Fruit fly (Drosophila melanogaster) whole organism, wandering third instar larva: Measurements from ENCODE around the gene Daxx.

ENCODE experiments used
- Abd-B ChIP-seq: fragments of >200 bp; optimal IDR thresholded peaks from 2 replicates; lab custom pipeline; 2017; ENCODE audit warnings: missing biosample characterization, missing genetic modification characterization
- CG32264 ChIP-seq: fragments of 200-800 bp; sonication (Bioruptor generic); optimal IDR thresholded peaks from 2 replicates; lab custom pipeline; 2016; ENCODE audit warnings: missing biosample characterization, missing genetic modification characterization
- CG9705 ChIP-seq: fragments of 200-800 bp; sonication (Bioruptor generic); optimal IDR thresholded peaks from 2 replicates; lab custom pipeline; 2018; ENCODE audit warnings: missing biosample characterization, mild to moderate bottlenecking, missing genetic modification characterization
- CrebA ChIP-seq: fragments of 200-800 bp; sonication (Bioruptor generic); optimal IDR thresholded peaks from 2 replicates; lab custom pipeline; 2016; ENCODE audit warnings: missing biosample characterization, mild to moderate bottlenecking, missing genetic modification characterization, borderline replicate concordance
- Dfd ChIP-seq: fragments of >200 bp; optimal IDR thresholded peaks from 2 replicates; lab custom pipeline; 2017; ENCODE audit warnings: missing biosample characterization, missing genetic modification characterization
- Dif ChIP-seq: fragments of 200-275, 200-300 bp; sonication (Bioruptor generic); optimal IDR thresholded peaks from 2 replicates; lab custom pipeline; 2018; ENCODE audit warnings: missing biosample characterization, missing genetic modification characterization; ENCODE audit not compliant: partially characterized antibody
- GATAd ChIP-seq: sonication (Bioruptor generic); optimal IDR thresholded peaks from 2 replicates; lab custom pipeline; 2016; ENCODE audit warnings: missing biosample characterization, missing genetic modification characterization
- HLH106 ChIP-seq: fragments of 200-800 bp; optimal IDR thresholded peaks from 3 replicates; lab custom pipeline; 2019; ENCODE audit warnings: missing biosample characterization, mild to moderate bottlenecking, missing genetic modification characterization, moderate library complexity
- Hnf4 ChIP-seq: fragments of 200-800 bp; sonication (Bioruptor generic); optimal IDR thresholded peaks from 2 replicates; lab custom pipeline; 2016; ENCODE audit warnings: missing biosample characterization, mild to moderate bottlenecking, missing genetic modification characterization
- Hr78 ChIP-seq: fragments of >200 bp; optimal IDR thresholded peaks from 2 replicates; lab custom pipeline; 2017; ENCODE audit warnings: missing biosample characterization, missing genetic modification characterization
- Hr83 ChIP-seq: fragments of 200-300 bp; sonication (Bioruptor generic); optimal IDR thresholded peaks from 2 replicates; lab custom pipeline; 2016; ENCODE audit warnings: missing biosample characterization, mild to moderate bottlenecking, missing genetic modification characterization, moderate library complexity; ENCODE audit not compliant: poor library complexity, severe bottlenecking
- Jra ChIP-seq: sonication (Bioruptor generic); optimal IDR thresholded peaks from 2 replicates; lab custom pipeline; 2016; ENCODE audit warnings: missing biosample characterization, missing genetic modification characterization
- Mio ChIP-seq: sonication (Bioruptor generic); optimal IDR thresholded peaks from 2 replicates; lab custom pipeline; 2016; ENCODE audit warnings: missing biosample characterization, missing genetic modification characterization
- Myc ChIP-seq: fragments of >200 bp; optimal IDR thresholded peaks from 2 replicates; lab custom pipeline; 2017
- N ChIP-seq: fragments of >200 bp; optimal IDR thresholded peaks from 2 replicates; lab custom pipeline; 2018; ENCODE audit warnings: missing biosample characterization, missing external identifiers, missing genetic modification characterization
- OdsH ChIP-seq: fragments of 200-800 bp; sonication (Bioruptor generic); optimal IDR thresholded peaks from 2 replicates; lab custom pipeline; 2016; ENCODE audit warnings: missing biosample characterization, mild to moderate bottlenecking, missing genetic modification characterization
- Rel ChIP-seq, 2 experiments: fragments of 200-800 bp; sonication (Bioruptor generic) in 1 of 2; optimal IDR thresholded peaks; 2 replicates in 1 of 2; 3 replicates in 1 of 2; lab custom pipeline; 2016 to 2019; ENCODE audit warnings: mild to moderate bottlenecking in 2 of 2, missing biosample characterization in 2 of 2, missing genetic modification characterization in 2 of 2, moderate library complexity in 1 of 2
- Sp1 ChIP-seq: fragments of 200-800 bp; sonication (Bioruptor generic); optimal IDR thresholded peaks from 3 replicates; lab custom pipeline; 2019; ENCODE audit warnings: missing biosample characterization, mild to moderate bottlenecking, missing genetic modification characterization, moderate library complexity
- Vsx2 ChIP-seq: fragments of 200-300, 225-300 bp; sonication (Bioruptor generic); optimal IDR thresholded peaks from 2 replicates; lab custom pipeline; 2018; ENCODE audit warnings: missing biosample characterization, missing genetic modification characterization; ENCODE audit not compliant: partially characterized antibody
- br ChIP-seq: fragments of 200-800 bp; sonication (Bioruptor generic); optimal IDR thresholded peaks from 2 replicates; lab custom pipeline; 2016; ENCODE audit warnings: missing biosample characterization, missing genetic modification characterization
- brk ChIP-seq: fragments of 200-800 bp; sonication (Bioruptor generic); optimal IDR thresholded peaks from 2 replicates; lab custom pipeline; 2016; ENCODE audit warnings: missing biosample characterization, mild to moderate bottlenecking, missing genetic modification characterization
- dl ChIP-seq, 2 experiments: fragments of 175-275, 200-275 bp in 1 of 2; fragments of 200-275 bp in 1 of 2; sonication (Bioruptor generic); optimal IDR thresholded peaks; lab custom pipeline; 2018; ENCODE audit warnings: mild to moderate bottlenecking in 2 of 2, missing biosample characterization in 2 of 2, missing genetic modification characterization in 2 of 2, moderate library complexity in 2 of 2; ENCODE audit not compliant: partially characterized antibody in 2 of 2, insufficient read depth in 1 of 2
- dmrt93B ChIP-seq: fragments of 200-800 bp; sonication (Bioruptor generic); optimal IDR thresholded peaks from 2 replicates; lab custom pipeline; 2018; ENCODE audit warnings: missing biosample characterization, mild to moderate bottlenecking, missing genetic modification characterization
- dsf ChIP-seq: sonication (Bioruptor generic); optimal IDR thresholded peaks from 2 replicates; lab custom pipeline; 2016; ENCODE audit warnings: missing biosample characterization, missing genetic modification characterization, borderline replicate concordance
- ey ChIP-seq: fragments of 200-800 bp; sonication (Bioruptor generic); optimal IDR thresholded peaks from 2 replicates; lab custom pipeline; 2016; ENCODE audit warnings: missing biosample characterization, missing genetic modification characterization
- foxo ChIP-seq, 2 experiments: fragments of 200-800 bp; sonication (Bioruptor generic); optimal IDR thresholded peaks; 2 replicates in 1 of 2; 3 replicates in 1 of 2; lab custom pipeline; 2016 to 2017; ENCODE audit warnings: missing biosample characterization in 2 of 2, missing genetic modification characterization in 2 of 2
- fru ChIP-seq: fragments of 200-800 bp; sonication (Bioruptor generic); optimal IDR thresholded peaks from 3 replicates; lab custom pipeline; 2016; ENCODE audit warnings: missing biosample characterization, mild to moderate bottlenecking, missing genetic modification characterization
- h ChIP-seq: fragments of 200-800 bp; sonication (Bioruptor generic); optimal IDR thresholded peaks from 3 replicates; lab custom pipeline; 2016; ENCODE audit warnings: missing biosample characterization, mild to moderate bottlenecking, missing genetic modification characterization
- jim ChIP-seq: fragments of 175-275, 200-325 bp; sonication (Bioruptor generic); optimal IDR thresholded peaks from 2 replicates; lab custom pipeline; 2016; ENCODE audit warnings: missing biosample characterization, mild to moderate bottlenecking, missing genetic modification characterization
- lola ChIP-seq: fragments of >200 bp; optimal IDR thresholded peaks from 2 replicates; lab custom pipeline; 2017; ENCODE audit warnings: missing biosample characterization, missing genetic modification characterization
- pan ChIP-seq: fragments of >200 bp; optimal IDR thresholded peaks from 2 replicates; lab custom pipeline; 2017
- psq ChIP-seq: fragments of 200-800 bp; sonication (Bioruptor generic); optimal IDR thresholded peaks from 3 replicates; lab custom pipeline; 2017; ENCODE audit warnings: missing biosample characterization, mild to moderate bottlenecking, missing genetic modification characterization, moderate library complexity
- rgr ChIP-seq: fragments of 200-800 bp; sonication (Bioruptor generic); optimal IDR thresholded peaks from 3 replicates; lab custom pipeline; 2016; ENCODE audit warnings: missing biosample characterization, mild to moderate bottlenecking, missing genetic modification characterization
- sage ChIP-seq: fragments of 200-800 bp; sonication (Bioruptor generic); optimal IDR thresholded peaks from 2 replicates; lab custom pipeline; 2016; ENCODE audit warnings: missing biosample characterization, mild to moderate bottlenecking, missing genetic modification characterization
- sv ChIP-seq: fragments of 200-800 bp; sonication (Bioruptor generic); optimal IDR thresholded peaks from 3 replicates; lab custom pipeline; 2016; ENCODE audit warnings: missing biosample characterization, missing genetic modification characterization
- tai ChIP-seq: sonication (Bioruptor generic); optimal IDR thresholded peaks from 2 replicates; lab custom pipeline; 2016; ENCODE audit warnings: missing biosample characterization, missing genetic modification characterization
- usp ChIP-seq: fragments of >200 bp; optimal IDR thresholded peaks from 2 replicates; lab custom pipeline; 2017; ENCODE audit warnings: missing biosample characterization, missing genetic modification characterization
- woc ChIP-seq: sonication (Bioruptor generic); optimal IDR thresholded peaks from 2 replicates; lab custom pipeline; 2016; ENCODE audit warnings: missing biosample characterization, mild to moderate bottlenecking, missing genetic modification characterization

The Daxx gene

DNA sequence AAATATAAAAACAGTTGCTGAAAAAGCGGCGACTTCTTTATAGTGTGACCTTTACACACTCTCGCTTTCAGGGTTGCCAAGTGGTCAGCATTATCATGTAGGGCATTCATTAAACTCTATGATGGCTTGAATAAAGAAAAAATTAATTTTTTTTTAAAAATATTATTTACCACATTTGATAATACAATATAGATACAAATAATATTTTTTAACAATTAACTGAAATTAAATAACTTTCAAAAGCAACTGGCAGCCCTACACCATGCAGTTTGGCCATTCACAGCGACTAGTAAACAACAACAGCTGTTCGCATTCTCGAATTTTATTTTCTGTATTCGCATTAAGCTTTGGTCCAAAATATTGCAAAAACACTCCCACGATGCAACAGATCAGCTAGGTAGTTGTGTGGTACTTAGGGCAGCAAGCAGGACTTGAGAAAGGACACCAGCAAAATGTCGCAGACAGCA is 10.1 kb downstream of the Daxx start, which contains the start of the genes Phf5a and CG31638:
TSS of gene Phf5a (minus strand) at position 61 of the 467 bp plus-strand sequence.
TSS of gene CG31638 (plus strand) at position 279 of the 467 bp plus-strand sequence.
- no peak for TF ChIP-seq CrebA (GFP tag; lab: Kevin White, UChicago)
- TF ChIP-seq Rel (GFP tag; optimal IDR thresholded peaks at IDR 0.05; lab: Kevin White, UChicago): no peak
- peak; percentile 41 for TF ChIP-seq Rel (tag; optimal IDR thresholded peaks at IDR 0.05; lab: Kevin White, UChicago)
- TF ChIP-seq br (GFP tag; lab: Kevin White, UChicago): peak; percentile 85
- peak in 1 of 2 experiments; percentile 70 for TF ChIP-seq foxo (GFP tag; optimal IDR thresholded peaks at IDR 0.05; lab: Kevin White, UChicago)
- TF ChIP-seq jim (GFP tag; lab: Kevin White, UChicago): no peak
- no peak for TF ChIP-seq dl (GFP tag; optimal IDR thresholded peaks at IDR 0.05; lab: Kevin White, UChicago; ENCODE audit: insufficient read depth in 1 of 2, partially characterized antibody in 2 of 2)
- TF ChIP-seq lola (GFP tag; lab: Kevin White, UChicago): no peak
- peak; percentile 77 for TF ChIP-seq dsf (GFP tag; lab: Kevin White, UChicago)
- no peak for TF ChIP-seq Dif
- peak; percentile 7 for TF ChIP-seq Mio (GFP tag; lab: Kevin White, UChicago)
- peak; percentile 76 for TF ChIP-seq GATAd (GFP tag; lab: Kevin White, UChicago)
- no peak for TF ChIP-seq Myc
- TF ChIP-seq CG9705 (GFP tag; lab: Kevin White, UChicago): peak; percentile 86
- TF ChIP-seq usp (GFP tag; lab: Kevin White, UChicago): no peak
- TF ChIP-seq Hr78 (GFP tag; lab: Kevin White, UChicago): no peak
- peak; percentile 93 for TF ChIP-seq Sp1 (GFP tag; lab: Kevin White, UChicago)
- no peak for TF ChIP-seq Dfd (GFP tag; lab: Kevin White, UChicago)
- no peak for TF ChIP-seq pan (lab: Kevin White, UChicago)
- TF ChIP-seq Abd-B: no peak
- TF ChIP-seq ey (GFP tag; lab: Kevin White, UChicago): peak; percentile 87
- peak; percentile 79 for TF ChIP-seq Jra (GFP tag; lab: Kevin White, UChicago)
- TF ChIP-seq h: peak; percentile 43
- TF ChIP-seq psq (GFP tag; lab: Kevin White, UChicago): peak; percentile 75
- TF ChIP-seq sv (GFP tag; lab: Kevin White, UChicago): peak; percentile 67
- TF ChIP-seq CG32264: no peak
- peak; percentile 92 for TF ChIP-seq OdsH (GFP tag; lab: Kevin White, UChicago)
- no peak for TF ChIP-seq brk (GFP tag; lab: Kevin White, UChicago)
- no peak for TF ChIP-seq Hnf4 (GFP tag; lab: Kevin White, UChicago)
- no peak for TF ChIP-seq sage (GFP tag; lab: Kevin White, UChicago)
- TF ChIP-seq fru (GFP tag; lab: Kevin White, UChicago): no peak
- TF ChIP-seq Hr83: no peak
- peak; percentile 80 for TF ChIP-seq rgr
- TF ChIP-seq N (GFP tag; lab: Kevin White, UChicago): no peak
- no peak for TF ChIP-seq tai (GFP tag; lab: Kevin White, UChicago)
- no peak for TF ChIP-seq Vsx2 (GFP tag; lab: Kevin White, UChicago)
- TF ChIP-seq HLH106: peak; percentile 96
- TF ChIP-seq woc (GFP tag; lab: Kevin White, UChicago): no peak
- peak; percentile 89 for TF ChIP-seq dmrt93B (GFP tag; lab: Kevin White, UChicago)

- peak; percentile 69 for TF ChIP-seq Dif
- no peak for TF ChIP-seq HLH106
- TF ChIP-seq Sp1 (GFP tag; lab: Kevin White, UChicago): peak; percentile 41
- no peak for TF ChIP-seq CG9705 (GFP tag; lab: Kevin White, UChicago)
- peak; percentile 3 for TF ChIP-seq h
- peak; percentile 9 for TF ChIP-seq rgr
- no peak for TF ChIP-seq dsf (GFP tag; lab: Kevin White, UChicago)
- no peak for TF ChIP-seq pan (lab: Kevin White, UChicago)
- no peak for TF ChIP-seq lola (GFP tag; lab: Kevin White, UChicago)
- TF ChIP-seq sage (GFP tag; lab: Kevin White, UChicago): no peak
- no peak for TF ChIP-seq Rel (GFP tag; optimal IDR thresholded peaks at IDR 0.05; lab: Kevin White, UChicago)
- peak; percentile 37 for TF ChIP-seq Rel (tag; optimal IDR thresholded peaks at IDR 0.05; lab: Kevin White, UChicago)
- no peak for TF ChIP-seq Hr78 (GFP tag; lab: Kevin White, UChicago)
- TF ChIP-seq dl (GFP tag; optimal IDR thresholded peaks at IDR 0.05; lab: Kevin White, UChicago; ENCODE audit: insufficient read depth in 1 of 2, partially characterized antibody in 2 of 2): peak in 1 of 2 experiments; percentile 57
Measured at dm6 chr2L:6494405-6494816, 13.7 kb downstream of the Daxx start, which contains the start of gene CG9547. CG9547 (minus strand) TSS chr2L:6494532.
